Worm (Caenorhabditis elegans) whole organism, late embryonic: ENCODE measurements around the gene T14B4.1.

Source experiments
- C08G9.2 ChIP-seq: sonication (generic microtip); optimal IDR thresholded peaks from 2 replicates; lab custom pipeline; 2016; ENCODE audit warnings: mild to moderate bottlenecking, missing genetic modification characterization, moderate library complexity, missing compliant biosample characterization
- C38D4.7 ChIP-seq: fragments of 200-800 bp; sonication (Bioruptor generic); optimal IDR thresholded peaks from 2 replicates; lab custom pipeline; 2018; ENCODE audit warnings: mild to moderate bottlenecking, missing genetic modification characterization, moderate library complexity, missing compliant biosample characterization
- K02D7.2 ChIP-seq: sonication (generic microtip); optimal IDR thresholded peaks from 2 replicates; lab custom pipeline; 2017; ENCODE audit warnings: mild to moderate bottlenecking, missing genetic modification characterization, missing compliant biosample characterization
- T23F11.4 ChIP-seq: fragments of 200-800 bp; sonication (Bioruptor generic); optimal IDR thresholded peaks from 2 replicates; lab custom pipeline; 2018; ENCODE audit warnings: mild to moderate bottlenecking, missing genetic modification characterization, missing compliant biosample characterization
- ahr-1 ChIP-seq: sonication (generic microtip); optimal IDR thresholded peaks from 2 replicates; lab custom pipeline; 2016; ENCODE audit warnings: missing genetic modification characterization, missing compliant biosample characterization
- ama-1 ChIP-seq: fragments of 150-350 bp; optimal IDR thresholded peaks from 2 replicates; lab custom pipeline; 2014
- ceh-14 ChIP-seq: sonication (generic microtip); optimal IDR thresholded peaks from 2 replicates; lab custom pipeline; 2016; ENCODE audit warnings: missing genotype, missing genetic modification characterization, missing compliant biosample characterization
- ceh-18 ChIP-seq: sonication (generic microtip); optimal IDR thresholded peaks from 2 replicates; lab custom pipeline; 2016; ENCODE audit warnings: missing genetic modification characterization, missing compliant biosample characterization
- ceh-19 ChIP-seq: fragments of 200-800 bp; sonication (Bioruptor generic); optimal IDR thresholded peaks from 2 replicates; lab custom pipeline; 2018; ENCODE audit warnings: mild to moderate bottlenecking, missing genetic modification characterization, missing compliant biosample characterization
- ceh-22 ChIP-seq: sonication (generic microtip); optimal IDR thresholded peaks from 2 replicates; lab custom pipeline; 2017; ENCODE audit warnings: missing biosample characterization, missing genetic modification characterization
- ceh-24 ChIP-seq: sonication (generic microtip); optimal IDR thresholded peaks from 2 replicates; lab custom pipeline; 2016; ENCODE audit warnings: mild to moderate bottlenecking, missing genetic modification characterization, missing compliant biosample characterization
- ceh-31 ChIP-seq: sonication (generic microtip); optimal IDR thresholded peaks from 2 replicates; lab custom pipeline; 2016; ENCODE audit warnings: missing genetic modification characterization, missing compliant biosample characterization
- ceh-34 ChIP-seq: sonication (generic microtip); optimal IDR thresholded peaks from 2 replicates; lab custom pipeline; 2016; ENCODE audit warnings: mild to moderate bottlenecking, missing genetic modification characterization, missing compliant biosample characterization
- dmd-4 ChIP-seq: sonication (generic microtip); optimal IDR thresholded peaks from 2 replicates; lab custom pipeline; 2016; ENCODE audit warnings: borderline replicate concordance, missing genetic modification characterization, missing compliant biosample characterization
- elt-2 ChIP-seq: sonication (generic microtip); optimal IDR thresholded peaks from 2 replicates; lab custom pipeline; 2016; ENCODE audit warnings: missing genetic modification reagents, missing genetic modification characterization, missing compliant biosample characterization
- ets-4 ChIP-seq: sonication (generic microtip); optimal IDR thresholded peaks from 2 replicates; lab custom pipeline; 2016; ENCODE audit warnings: missing genetic modification characterization, missing compliant biosample characterization
- eyg-1 ChIP-seq: sonication (generic microtip); optimal IDR thresholded peaks from 2 replicates; lab custom pipeline; 2016; ENCODE audit warnings: missing genotype, missing genetic modification characterization, missing compliant biosample characterization
- fkh-10 ChIP-seq: fragments of 150-350 bp; optimal IDR thresholded peaks from 2 replicates; lab custom pipeline; 2014; ENCODE audit warnings: missing biosample characterization, missing genetic modification reagents, missing genetic modification characterization
- gmeb-2 ChIP-seq: sonication (generic microtip); optimal IDR thresholded peaks from 2 replicates; lab custom pipeline; 2016; ENCODE audit warnings: missing genetic modification characterization, inconsistent platforms, missing compliant biosample characterization
- hlh-13 ChIP-seq: fragments of 200-800 bp; sonication (Bioruptor generic); optimal IDR thresholded peaks from 2 replicates; lab custom pipeline; 2018; ENCODE audit warnings: mild to moderate bottlenecking, missing genetic modification characterization, missing compliant biosample characterization
- lim-6 ChIP-seq: sonication (generic microtip); optimal IDR thresholded peaks from 2 replicates; lab custom pipeline; 2016; ENCODE audit warnings: missing genetic modification characterization, missing compliant biosample characterization
- lin-11 ChIP-seq: fragments of 200-800 bp; sonication (Bioruptor generic); optimal IDR thresholded peaks from 2 replicates; lab custom pipeline; 2018; ENCODE audit warnings: mild to moderate bottlenecking, missing genetic modification characterization, missing compliant biosample characterization
- mec-3 ChIP-seq: sonication (generic microtip); optimal IDR thresholded peaks from 2 replicates; lab custom pipeline; 2016; ENCODE audit warnings: borderline replicate concordance, missing genetic modification characterization, missing compliant biosample characterization
- nfya-1 ChIP-seq: sonication (generic microtip); optimal IDR thresholded peaks from 2 replicates; lab custom pipeline; 2017; ENCODE audit warnings: missing genetic modification characterization, mild to moderate bottlenecking, missing compliant biosample characterization, antibody characterized with exemption, moderate library complexity
- nhr-11 ChIP-seq: fragments of 150-350 bp; optimal IDR thresholded peaks from 2 replicates; lab custom pipeline; 2014; ENCODE audit warnings: missing biosample characterization, missing genetic modification characterization
- pat-9 ChIP-seq: fragments of 200-800 bp; sonication (Bioruptor generic); optimal IDR thresholded peaks from 2 replicates; lab custom pipeline; 2018; ENCODE audit warnings: mild to moderate bottlenecking, missing genetic modification characterization, moderate library complexity, missing compliant biosample characterization
- pax-1 ChIP-seq: fragments of 150-350 bp; optimal IDR thresholded peaks from 2 replicates; lab custom pipeline; 2014; ENCODE audit warnings: missing biosample characterization, missing genetic modification characterization
- pha-4 ChIP-seq: fragments of 150-350 bp; optimal IDR thresholded peaks from 2 replicates; lab custom pipeline; 2018; ENCODE audit warnings: missing biosample characterization, missing genetic modification reagents, missing genetic modification characterization
- pros-1 ChIP-seq: fragments of 150-350 bp; optimal IDR thresholded peaks from 2 replicates; lab custom pipeline; 2014; ENCODE audit warnings: missing biosample characterization, missing genetic modification reagents, missing genetic modification characterization
- ref-2 ChIP-seq: sonication (generic microtip); optimal IDR thresholded peaks from 2 replicates; lab custom pipeline; 2016; ENCODE audit warnings: missing genetic modification characterization, missing compliant biosample characterization
- rnt-1 ChIP-seq: sonication (generic microtip); optimal IDR thresholded peaks from 2 replicates; lab custom pipeline; 2016; ENCODE audit warnings: missing genetic modification characterization, missing compliant biosample characterization
- sox-2 ChIP-seq: fragments of 200-800 bp; sonication (Bioruptor generic); IDR thresholded peaks from 2 replicates; pipeline ENCODE4 v1.3.6; 2022; ENCODE audit warnings: missing genetic modification reagents, missing genetic modification characterization, missing compliant biosample characterization
- tbx-2 ChIP-seq: sonication (generic microtip); optimal IDR thresholded peaks from 2 replicates; lab custom pipeline; 2016; ENCODE audit warnings: missing genetic modification characterization, missing compliant biosample characterization
- unc-55 ChIP-seq: sonication (generic microtip); optimal IDR thresholded peaks from 2 replicates; lab custom pipeline; 2017; ENCODE audit warnings: missing biosample characterization, missing genetic modification reagents, missing genetic modification characterization
- unc-86 ChIP-seq: sonication (generic microtip); optimal IDR thresholded peaks from 2 replicates; lab custom pipeline; 2016; ENCODE audit warnings: missing genetic modification characterization, missing compliant biosample characterization
- ztf-16 ChIP-seq: sonication (generic microtip); optimal IDR thresholded peaks from 2 replicates; lab custom pipeline; 2017; ENCODE audit warnings: missing genetic modification characterization, missing compliant biosample characterization

Gene T14B4.1

ce11 chrII:6713003-6713402, 23.7 kb upstream of the T14B4.1 start:
- TF ChIP-seq pros-1 (tag; lab: Kevin White, UChicago) (no peak), C08G9.2 (tag; lab: Kevin White, UChicago) (no peak), hlh-13 (no peak), fkh-10 (GFP tag; lab: Kevin White, UChicago) (no peak), eyg-1 (tag; lab: Kevin White, UChicago) (no peak), K02D7.2 (tag; lab: Kevin White, UChicago) (no peak), unc-55 (GFP tag; lab: Kevin White, UChicago) (no peak), T23F11.4 (GFP tag; lab: Kevin White, UChicago) (no peak), ets-4 (tag; lab: Kevin White, UChicago) (no peak), mec-3 (no peak)

- TF ChIP-seq ceh-24 (tag; lab: Kevin White, UChicago) (no peak), ceh-19 (GFP tag; lab: Kevin White, UChicago) (no peak), eyg-1 (tag; lab: Kevin White, UChicago) (no peak), unc-86 (tag; lab: Kevin White, UChicago) (no peak), K02D7.2 (tag; lab: Kevin White, UChicago) (no peak), elt-2 (tag; lab: Kevin White, UChicago) (no peak)
These were observed 22.8 kb upstream of the T14B4.1 start, which contains the start of gene dpy-2 for ce11 chrII:6713832-6714342. Gene dpy-2, plus strand, starts transcription at chrII:6714292.

DNA sequence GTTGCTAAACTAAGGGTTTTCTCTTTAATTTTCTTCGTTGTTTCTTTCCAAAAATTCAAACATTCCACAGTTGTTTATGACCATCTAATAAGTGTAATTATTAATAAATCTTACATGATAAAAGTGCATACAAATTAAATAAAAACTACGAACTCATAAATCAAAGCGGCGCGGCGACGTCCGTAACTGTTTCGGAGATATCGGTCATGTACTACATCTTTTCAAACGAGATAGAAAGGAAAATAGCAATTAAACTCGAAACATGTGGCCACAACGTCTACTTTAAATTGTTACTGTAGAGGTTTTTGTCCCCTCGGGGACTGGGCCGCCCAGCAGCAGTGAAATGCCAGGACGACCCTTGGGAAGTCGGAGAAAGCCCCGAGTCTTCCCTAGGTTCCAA, 20.9 kb upstream of the T14B4.1 start:
- TF ChIP-seq dmd-4 (tag; lab: Kevin White, UChicago) (no peak), tbx-2 (tag; lab: Kevin White, UChicago) (no peak), hlh-13 (no peak), eyg-1 (tag; lab: Kevin White, UChicago) (no peak), ahr-1 (tag; lab: Kevin White, UChicago) (no peak), sox-2 (no peak), nhr-11 (tag; lab: Kevin White, UChicago) (no peak), ceh-24 (tag; lab: Kevin White, UChicago) (no peak), pat-9 (tag; lab: Kevin White, UChicago) (no peak), C38D4.7 (GFP tag; lab: Kevin White, UChicago) (no peak), gmeb-2 (tag; lab: Kevin White, UChicago) (no peak), ref-2 (tag; lab: Kevin White, UChicago) (no peak), lin-11 (no peak), ceh-31 (tag; lab: Kevin White, UChicago) (no peak), nfya-1 (tag; lab: Kevin White, UChicago) (no peak)

ce11 chrII:6716638-6717037, 20.1 kb upstream of the T14B4.1 start, which contains the start of the genes T14B4.5 and T14B4.20:
Gene T14B4.5, plus strand, starts transcription at chrII:6716863.
Gene T14B4.20, plus strand, starts transcription at chrII:6716901.
- TF ChIP-seq C08G9.2 (tag; lab: Kevin White, UChicago) = no peak
- no peak for TF ChIP-seq ztf-16
- TF ChIP-seq pha-4 = no peak
- TF ChIP-seq ceh-22 (tag; lab: Kevin White, UChicago) = no peak
- TF ChIP-seq ceh-18 = no peak
- TF ChIP-seq ama-1 (lab: Kevin White, UChicago) = no peak
- TF ChIP-seq nfya-1 (tag; lab: Kevin White, UChicago) = no peak
- TF ChIP-seq lim-6 (tag; lab: Kevin White, UChicago) = no peak
- TF ChIP-seq sox-2 = no peak
- TF ChIP-seq ceh-31 (tag; lab: Kevin White, UChicago) = no peak
- TF ChIP-seq tbx-2 (tag; lab: Kevin White, UChicago) = no peak
- no peak for TF ChIP-seq ceh-34 (tag; lab: Kevin White, UChicago)
- TF ChIP-seq dmd-4 (tag; lab: Kevin White, UChicago) = no peak
- TF ChIP-seq C38D4.7 (GFP tag; lab: Kevin White, UChicago) = no peak
- TF ChIP-seq nhr-11 (tag; lab: Kevin White, UChicago) = no peak
- TF ChIP-seq hlh-13 = no peak
- no peak for TF ChIP-seq rnt-1 (tag; lab: Kevin White, UChicago)
- TF ChIP-seq pax-1 (tag; lab: Kevin White, UChicago) = no peak
- TF ChIP-seq ceh-14 (tag; lab: Kevin White, UChicago) = no peak
